Fruit fly (Drosophila melanogaster) whole organism, embryonic: Measurements from ENCODE around the gene TRAM.

Experiments
- Atf6 ChIP-seq: fragments of 200-800 bp; sonication (Bioruptor generic); IDR thresholded peaks from 2 replicates; pipeline ENCODE4 v1.3.6; 2022; ENCODE audit warnings: missing biosample characterization, missing genetic modification characterization
- B-H2 ChIP-seq: fragments of 200-800 bp; sonication (Bioruptor generic); optimal IDR thresholded peaks from 2 replicates; lab custom pipeline; 2018; ENCODE audit warnings: missing biosample characterization, mild to moderate bottlenecking, missing genetic modification characterization
- Bdp1 ChIP-seq: fragments of 200-800 bp; sonication (Bioruptor generic); optimal IDR thresholded peaks from 3 replicates; lab custom pipeline; 2016; ENCODE audit warnings: missing biosample characterization, missing genetic modification characterization
- CG1233 ChIP-seq: fragments of 200-800 bp; sonication (Bioruptor generic); optimal IDR thresholded peaks from 4 replicates; lab custom pipeline; 2018; ENCODE audit warnings: missing biosample characterization, mild to moderate bottlenecking, missing genetic modification characterization
- CG14441 ChIP-seq: fragments of 200-800 bp; sonication (Bioruptor generic); IDR thresholded peaks from 2 replicates; pipeline ENCODE4 v1.3.6; 2022; ENCODE audit warnings: missing biosample characterization, missing genetic modification characterization
- CG15601 ChIP-seq: fragments of 200-800 bp; sonication (Bioruptor generic); optimal IDR thresholded peaks from 3 replicates; lab custom pipeline; 2019; ENCODE audit warnings: missing biosample characterization, mild to moderate bottlenecking, missing genetic modification characterization, moderate library complexity
- CG1647 ChIP-seq: fragments of 200-800 bp; sonication (Bioruptor generic); optimal IDR thresholded peaks from 3 replicates; lab custom pipeline; 2016; ENCODE audit warnings: missing biosample characterization, missing genetic modification characterization
- CG17359 ChIP-seq: fragments of 200-800 bp; sonication (Bioruptor generic); optimal IDR thresholded peaks from 3 replicates; lab custom pipeline; 2018; ENCODE audit warnings: missing biosample characterization, mild to moderate bottlenecking, missing genetic modification characterization, moderate library complexity
- CG17568 ChIP-seq: fragments of 200-800 bp; sonication (Bioruptor generic); optimal IDR thresholded peaks from 2 replicates; lab custom pipeline; 2018; ENCODE audit warnings: missing biosample characterization, mild to moderate bottlenecking, missing genetic modification characterization, moderate library complexity
- CG17612 ChIP-seq: fragments of 200-800 bp; sonication (Bioruptor generic); IDR thresholded peaks from 2 replicates; pipeline ENCODE4 v1.3.6; 2022; ENCODE audit warnings: missing biosample characterization, missing genetic modification characterization
- CG2129 ChIP-seq: fragments of 200-800 bp; sonication (Bioruptor generic); IDR thresholded peaks from 2 replicates; pipeline ENCODE4 v1.3.6; 2022; ENCODE audit warnings: missing biosample characterization, missing genetic modification characterization; ENCODE audit not compliant: partially characterized antibody
- CG2712 ChIP-seq: fragments of 200-800 bp; optimal IDR thresholded peaks from 3 replicates; lab custom pipeline; 2019; ENCODE audit warnings: missing biosample characterization, mild to moderate bottlenecking, missing genetic modification characterization, moderate library complexity
- CG31224 ChIP-seq: fragments of 200-800 bp; sonication (Bioruptor generic); IDR thresholded peaks from 2 replicates; pipeline ENCODE4 v1.3.6; 2022; ENCODE audit warnings: missing biosample characterization, missing genetic modification characterization
- CG31441 ChIP-seq: fragments of 200-800 bp; sonication (Bioruptor generic); IDR thresholded peaks from 2 replicates; pipeline ENCODE4 v1.3.6; 2022; ENCODE audit warnings: missing biosample characterization, missing genetic modification characterization
- CG4730 ChIP-seq: fragments of 200-800 bp; sonication (Bioruptor generic); IDR thresholded peaks from 2 replicates; pipeline ENCODE4 v1.3.6; 2022; ENCODE audit warnings: missing biosample characterization, missing genetic modification characterization
- CG5245 ChIP-seq: fragments of 200-800 bp; sonication (Bioruptor generic); optimal IDR thresholded peaks from 3 replicates; lab custom pipeline; 2016; ENCODE audit warnings: missing biosample characterization, missing genetic modification characterization
- CG7556 ChIP-seq: fragments of 200-800 bp; sonication (Bioruptor generic); optimal IDR thresholded peaks from 2 replicates; lab custom pipeline; 2017; ENCODE audit warnings: missing biosample characterization, mild to moderate bottlenecking, missing genetic modification characterization
- CG8388 ChIP-seq: fragments of 200-800 bp; sonication (Bioruptor generic); optimal IDR thresholded peaks from 2 replicates; lab custom pipeline; 2019; ENCODE audit warnings: missing biosample characterization, mild to moderate bottlenecking, missing genetic modification characterization, moderate library complexity
- CG9215 ChIP-seq: fragments of 200-800 bp; sonication (Bioruptor generic); IDR thresholded peaks from 2 replicates; pipeline ENCODE4 v1.3.6; 2022; ENCODE audit warnings: missing biosample characterization, missing genetic modification characterization
- Dfd ChIP-seq, 2 experiments: fragments of >200 bp; optimal IDR thresholded peaks; 2 replicates each; lab custom pipeline; 2017; ENCODE audit warnings: missing biosample characterization in 2 of 2, missing genetic modification characterization in 2 of 2
- H2.0 ChIP-seq: fragments of 200-800 bp; sonication (Bioruptor generic); IDR thresholded peaks from 2 replicates; pipeline ENCODE4 v1.3.6; 2022; ENCODE audit warnings: missing biosample characterization, missing genetic modification characterization
- Hr51 ChIP-seq, 2 experiments: fragments of 200-800 bp; sonication (Bioruptor generic); optimal IDR thresholded peaks; 2 replicates in 1 of 2; 3 replicates in 1 of 2; lab custom pipeline; 2016 to 2018; ENCODE audit warnings: missing biosample characterization in 2 of 2, missing genetic modification characterization in 2 of 2, mild to moderate bottlenecking in 1 of 2, moderate library complexity in 1 of 2
- Mes4 ChIP-seq: fragments of 200-800 bp; sonication (Bioruptor generic); optimal IDR thresholded peaks from 2 replicates; lab custom pipeline; 2016; ENCODE audit warnings: missing biosample characterization, missing genetic modification characterization
- Myb ChIP-seq: fragments of 200-800 bp; sonication (Bioruptor generic); optimal IDR thresholded peaks from 2 replicates; lab custom pipeline; 2016; ENCODE audit warnings: missing biosample characterization, missing genetic modification characterization
- Opbp ChIP-seq: fragments of 200-800 bp; sonication (Bioruptor generic); IDR thresholded peaks from 3 replicates; pipeline ENCODE4 v1.3.6; 2022; ENCODE audit warnings: missing biosample characterization, missing genetic modification characterization; ENCODE audit not compliant: partially characterized antibody
- aop ChIP-seq: fragments of 200-800 bp; sonication (Bioruptor generic); IDR thresholded peaks from 2 replicates; pipeline ENCODE4 v1.3.6; 2022; ENCODE audit warnings: missing biosample characterization, missing genetic modification characterization
- bcd ChIP-seq: fragments of 200-800 bp; sonication (Bioruptor generic); optimal IDR thresholded peaks from 2 replicates; lab custom pipeline; 2017; ENCODE audit warnings: missing biosample characterization, mild to moderate bottlenecking, missing genetic modification characterization
- cwo ChIP-seq: fragments of 200-800 bp; sonication (Bioruptor generic); optimal IDR thresholded peaks from 3 replicates; lab custom pipeline; 2017; ENCODE audit warnings: missing biosample characterization, missing genetic modification characterization, mild to moderate bottlenecking, moderate library complexity, missing genetic modification reagents
- dan ChIP-seq: fragments of 200-800 bp; sonication (Bioruptor generic); IDR thresholded peaks from 2 replicates; pipeline ENCODE4 v1.3.6; 2022; ENCODE audit warnings: missing biosample characterization, missing genetic modification characterization
- dimm ChIP-seq: fragments of 200-800 bp; sonication (Bioruptor generic); IDR thresholded peaks from 2 replicates; pipeline ENCODE4 v1.3.6; 2022; ENCODE audit warnings: missing biosample characterization, missing genetic modification characterization
- dmrt11E ChIP-seq: fragments of 200-800 bp; sonication (Bioruptor generic); optimal IDR thresholded peaks from 3 replicates; lab custom pipeline; 2018; ENCODE audit warnings: missing biosample characterization, mild to moderate bottlenecking, missing genetic modification characterization, moderate library complexity
- fd3F ChIP-seq: fragments of 200-800 bp; sonication (Bioruptor generic); optimal IDR thresholded peaks from 2 replicates; lab custom pipeline; 2018; ENCODE audit warnings: missing biosample characterization, mild to moderate bottlenecking, missing genetic modification characterization, moderate library complexity
- fu2 ChIP-seq: fragments of 200-800 bp; sonication (Bioruptor generic); optimal IDR thresholded peaks from 2 replicates; lab custom pipeline; 2016; ENCODE audit warnings: missing biosample characterization, missing genetic modification characterization
- kah ChIP-seq: fragments of 200-800 bp; sonication (Bioruptor generic); optimal IDR thresholded peaks from 2 replicates; lab custom pipeline; 2018; ENCODE audit warnings: missing biosample characterization, mild to moderate bottlenecking, missing genetic modification characterization
- maf-S ChIP-seq: fragments of 200-800 bp; sonication (Bioruptor generic); optimal IDR thresholded peaks from 2 replicates; lab custom pipeline; 2016; ENCODE audit warnings: missing biosample characterization, missing genetic modification characterization
- mirr ChIP-seq: fragments of 200-800 bp; sonication (Bioruptor generic); optimal IDR thresholded peaks from 3 replicates; lab custom pipeline; 2018; ENCODE audit warnings: missing biosample characterization, mild to moderate bottlenecking, missing genetic modification characterization
- nerfin-1 ChIP-seq: fragments of 200-800 bp; sonication (Bioruptor generic); optimal IDR thresholded peaks from 3 replicates; lab custom pipeline; 2019; ENCODE audit warnings: missing biosample characterization, mild to moderate bottlenecking, missing genetic modification characterization, moderate library complexity
- p53 ChIP-seq: fragments of 200-800 bp; sonication (Bioruptor generic); optimal IDR thresholded peaks from 2 replicates; lab custom pipeline; 2016; ENCODE audit warnings: missing biosample characterization, missing genetic modification characterization
- pita ChIP-seq: fragments of 200-800 bp; sonication (Bioruptor generic); optimal IDR thresholded peaks from 2 replicates; lab custom pipeline; 2017; ENCODE audit warnings: missing biosample characterization, mild to moderate bottlenecking, missing genetic modification characterization
- sc ChIP-seq, 3 experiments: fragments of >200 bp in 2 of 3; fragments of 200-800 bp in 1 of 3; sonication (Bioruptor generic) in 1 of 3; optimal IDR thresholded peaks; 2 replicates in 2 of 3; 3 replicates in 1 of 3; lab custom pipeline; 2017; ENCODE audit warnings: mild to moderate bottlenecking in 1 of 3, missing biosample characterization in 1 of 3, missing genetic modification characterization in 1 of 3, missing genetic modification reagents in 1 of 3
- schlank ChIP-seq: fragments of 200-800 bp; sonication (Bioruptor generic); optimal IDR thresholded peaks from 2 replicates; lab custom pipeline; 2018; ENCODE audit warnings: missing biosample characterization, mild to moderate bottlenecking, missing genetic modification characterization
- sens ChIP-seq: fragments of 200-800 bp; sonication (Bioruptor generic); peaks from one replicate; lab custom pipeline; 2016; ENCODE audit warnings: missing biosample characterization, missing genetic modification characterization
- ssp ChIP-seq: fragments of 200-800 bp; sonication (Bioruptor generic); IDR thresholded peaks from 2 replicates; pipeline ENCODE4 v1.3.6; 2022; ENCODE audit warnings: missing biosample characterization, missing genetic modification characterization
- stwl ChIP-seq: fragments of 200-800 bp; sonication (Bioruptor generic); optimal IDR thresholded peaks from 3 replicates; lab custom pipeline; 2018; ENCODE audit warnings: missing biosample characterization, mild to moderate bottlenecking, missing genetic modification characterization, moderate library complexity
- tap ChIP-seq: fragments of 200-800 bp; optimal IDR thresholded peaks from 3 replicates; lab custom pipeline; 2019; ENCODE audit warnings: missing biosample characterization, mild to moderate bottlenecking, missing genetic modification characterization, moderate library complexity
- tio ChIP-seq: fragments of 200-800 bp; sonication (Bioruptor generic); optimal IDR thresholded peaks from 2 replicates; lab custom pipeline; 2017; ENCODE audit warnings: missing biosample characterization, missing genetic modification characterization, inconsistent platforms
- usp ChIP-seq: fragments of >200 bp; optimal IDR thresholded peaks from 2 replicates; lab custom pipeline; 2017; ENCODE audit warnings: missing biosample characterization, missing genetic modification characterization

TRAM gene

DNA sequence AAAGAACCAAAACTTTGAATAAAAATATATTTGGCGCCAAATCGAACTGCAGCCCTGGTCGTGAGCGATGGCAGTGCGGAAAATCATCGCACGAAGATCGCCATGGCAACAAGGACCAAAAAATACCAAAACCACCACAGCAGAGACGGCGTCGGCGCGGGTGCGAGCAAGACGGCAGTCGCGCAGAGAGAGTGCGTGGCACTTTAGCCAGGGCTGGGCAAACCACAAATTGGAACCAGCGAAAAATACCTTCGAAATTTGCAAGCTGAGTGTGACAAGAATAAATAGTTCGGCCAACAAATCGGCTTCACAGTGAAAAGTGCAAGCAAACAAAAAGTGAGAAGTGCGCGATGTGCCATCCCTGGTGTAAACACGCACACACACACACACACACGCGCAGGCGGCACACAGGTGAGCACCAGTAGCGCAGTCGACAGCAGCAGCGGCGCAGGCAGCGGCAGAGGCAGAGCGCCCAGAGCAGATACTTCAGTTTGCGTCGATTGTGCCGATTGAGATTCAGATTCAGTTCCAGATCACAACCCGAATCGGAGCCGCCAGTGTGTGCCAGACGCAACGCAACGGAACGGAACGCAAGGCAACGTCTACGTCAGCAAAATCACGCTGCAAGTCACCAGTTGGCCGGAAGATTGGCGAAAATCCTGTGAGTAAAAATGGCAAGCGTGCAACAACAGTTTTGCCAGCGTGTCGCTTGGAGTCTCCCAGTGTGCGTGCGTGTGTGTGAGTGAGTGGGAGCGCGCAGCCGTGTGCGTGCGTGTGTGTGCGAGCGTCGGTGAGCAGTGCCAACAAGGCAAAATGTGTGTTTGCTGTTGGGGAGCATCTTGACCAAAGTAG lies at the start of gene TRAM (continued):
- TF ChIP-seq CG1233 (GFP tag; lab: Kevin White, UChicago) (peak; percentile 97), sc (optimal IDR thresholded peaks at IDR 0.05; lab: Kevin White, UChicago) (no peak), sc (GFP tag; optimal IDR thresholded peaks at IDR 0.05; lab: Kevin White, UChicago) (peak; percentile 97), CG17612 (peak; percentile 97), CG15601 (tag; lab: Kevin White, UChicago) (peak; percentile 96), Dfd (GFP tag; optimal IDR thresholded peaks at IDR 0.05; lab: Kevin White, UChicago) (no peak), dan (GFP tag; lab: Robert Waterston, UW) (peak; percentile 96), cwo (GFP tag; lab: Kevin White, UChicago) (peak; percentile 95), fd3F (peak; percentile 97), tap (tag; lab: Kevin White, UChicago) (peak; percentile 96), nerfin-1 (tag; lab: Kevin White, UChicago) (peak; percentile 95), Bdp1 (peak; percentile 93), maf-S (peak; percentile 97), dimm (GFP tag; lab: Robert Waterston, UW) (peak; percentile 97), CG17359 (tag; lab: Kevin White, UChicago) (peak; percentile 98), Hr51 (GFP tag; optimal IDR thresholded peaks at IDR 0.05; lab: Kevin White, UChicago) (peak; percentile 96 to 99), CG31224 (GFP tag; lab: Robert Waterston, UW) (peak; percentile 97), CG4730 (peak; percentile 97), CG7556 (peak; percentile 98), CG2129 (peak; percentile 56), Opbp (peak; percentile 84; the same call in 2 of the 3 replicates), dmrt11E (tag; lab: Kevin White, UChicago) (peak; percentile 97), aop (GFP tag; lab: Robert Waterston, UW) (peak; percentile 97), stwl (tag; lab: Kevin White, UChicago) (peak; percentile 62), Atf6 (GFP tag; lab: Robert Waterston, UW) (peak; percentile 99), CG2712 (tag; lab: Kevin White, UChicago) (peak; percentile 97), sens (peak; percentile 99), CG17568 (GFP tag; lab: Kevin White, UChicago) (no peak), schlank (peak; percentile 97), pita (GFP tag; lab: Kevin White, UChicago) (no peak), kah (GFP tag; lab: Kevin White, UChicago) (peak; percentile 94), B-H2 (GFP tag; lab: Kevin White, UChicago) (peak; percentile 99), CG8388 (GFP tag; lab: Kevin White, UChicago) (peak; percentile 97), CG5245 (GFP tag; lab: Kevin White, UChicago) (peak; percentile 97), tio (GFP tag; lab: Kevin White, UChicago) (no peak), ssp (GFP tag; lab: Robert Waterston, UW) (peak; percentile 94), p53 (GFP tag; lab: Kevin White, UChicago) (peak; percentile 95), H2.0 (GFP tag; lab: Robert Waterston, UW) (peak; percentile 99), bcd (GFP tag; lab: Kevin White, UChicago) (peak; percentile 99), fu2 (peak; percentile 98), CG14441 (GFP tag; lab: Robert Waterston, UW) (peak; percentile 99), CG31441 (peak; percentile 96), CG1647 (GFP tag; lab: Kevin White, UChicago) (peak; percentile 95), usp (no peak), Mes4 (GFP tag; lab: Kevin White, UChicago) (peak; percentile 98), mirr (peak; percentile 99), CG9215 (GFP tag; lab: Robert Waterston, UW) (peak; percentile 97), Myb (peak; percentile 93)
